Fruit fly (Drosophila melanogaster) whole organism, embryonic: ENCODE results near the gene CG16903.

ENCODE experiments used
- ATbp ChIP-seq: fragments of 200-800 bp; sonication (Bioruptor generic); optimal IDR thresholded peaks from 2 replicates; lab custom pipeline; 2017; ENCODE audit warnings: missing biosample characterization, mild to moderate bottlenecking, missing genetic modification characterization, missing genetic modification reagents
- Antp ChIP-seq: fragments of 200-800 bp; sonication (Bioruptor generic); optimal IDR thresholded peaks from 3 replicates; lab custom pipeline; 2016; ENCODE audit warnings: missing biosample characterization, missing genetic modification characterization
- Bgb ChIP-seq: fragments of 200-800 bp; sonication (Bioruptor generic); IDR thresholded peaks from 2 replicates; pipeline ENCODE4 v1.3.6; 2022; ENCODE audit warnings: missing biosample characterization, missing genetic modification characterization; ENCODE audit not compliant: partially characterized antibody
- CG10274 ChIP-seq: fragments of 200-800 bp; sonication (Bioruptor generic); optimal IDR thresholded peaks from 3 replicates; lab custom pipeline; 2017; ENCODE audit warnings: missing biosample characterization, mild to moderate bottlenecking, missing genetic modification characterization
- CG10565 ChIP-seq: fragments of 200-800 bp; sonication (Bioruptor generic); optimal IDR thresholded peaks from 3 replicates; lab custom pipeline; 2016; ENCODE audit warnings: missing biosample characterization, mild to moderate bottlenecking, missing genetic modification characterization
- CG11085 ChIP-seq: fragments of 200-800 bp; sonication (Bioruptor generic); IDR thresholded peaks from 2 replicates; pipeline ENCODE4 v1.3.6; 2022; ENCODE audit warnings: missing biosample characterization, missing genetic modification characterization
- CG13894 ChIP-seq: fragments of 200-800 bp; sonication (Bioruptor generic); optimal IDR thresholded peaks from 3 replicates; lab custom pipeline; 2018; ENCODE audit warnings: missing biosample characterization, mild to moderate bottlenecking, missing genetic modification characterization, moderate library complexity
- CG14441 ChIP-seq: fragments of 200-800 bp; sonication (Bioruptor generic); IDR thresholded peaks from 2 replicates; pipeline ENCODE4 v1.3.6; 2022; ENCODE audit warnings: missing biosample characterization, missing genetic modification characterization
- CG1602 ChIP-seq: fragments of 200-800 bp; sonication (Bioruptor generic); optimal IDR thresholded peaks from 3 replicates; lab custom pipeline; 2016; ENCODE audit warnings: missing biosample characterization, missing genetic modification characterization
- CG1603 ChIP-seq: fragments of 200-800 bp; sonication (Bioruptor generic); optimal IDR thresholded peaks from 2 replicates; lab custom pipeline; 2019; ENCODE audit warnings: missing biosample characterization, mild to moderate bottlenecking, missing genetic modification characterization, moderate library complexity
- CG1647 ChIP-seq: fragments of 200-800 bp; sonication (Bioruptor generic); optimal IDR thresholded peaks from 3 replicates; lab custom pipeline; 2016; ENCODE audit warnings: missing biosample characterization, missing genetic modification characterization
- CG18011 ChIP-seq: fragments of 200-800 bp; sonication (Bioruptor generic); optimal IDR thresholded peaks from 2 replicates; lab custom pipeline; 2017; ENCODE audit warnings: missing biosample characterization, missing genetic modification characterization, mild to moderate bottlenecking, moderate library complexity, missing genotype
- CG18619 ChIP-seq: fragments of 200-800 bp; sonication (Bioruptor generic); optimal IDR thresholded peaks from 3 replicates; lab custom pipeline; 2017; ENCODE audit warnings: missing biosample characterization, mild to moderate bottlenecking, missing genetic modification characterization
- CG18764 ChIP-seq: fragments of 200-800 bp; sonication (Bioruptor generic); optimal IDR thresholded peaks from 3 replicates; lab custom pipeline; 2016; ENCODE audit warnings: missing biosample characterization, missing genetic modification characterization
- CG30403 ChIP-seq: fragments of 200-800 bp; sonication (Bioruptor generic); optimal IDR thresholded peaks from 3 replicates; lab custom pipeline; 2016; ENCODE audit warnings: missing biosample characterization, missing genetic modification characterization
- CG32772 ChIP-seq: fragments of 200-800 bp; sonication (Bioruptor generic); IDR thresholded peaks from 2 replicates; pipeline ENCODE4 v1.3.6; 2022; ENCODE audit warnings: missing biosample characterization, missing genetic modification characterization
- CG34376 ChIP-seq: fragments of 200-800 bp; sonication (Bioruptor generic); optimal IDR thresholded peaks from 2 replicates; lab custom pipeline; 2018; ENCODE audit warnings: missing biosample characterization, mild to moderate bottlenecking, missing genetic modification characterization
- CG6765 ChIP-seq: fragments of 200-800 bp; sonication (Bioruptor generic); optimal IDR thresholded peaks from 3 replicates; lab custom pipeline; 2017; ENCODE audit warnings: missing biosample characterization, mild to moderate bottlenecking, missing genetic modification characterization
- CG6854 ChIP-seq: fragments of 200-800 bp; sonication (Bioruptor generic); optimal IDR thresholded peaks from 3 replicates; lab custom pipeline; 2017; ENCODE audit warnings: missing biosample characterization, mild to moderate bottlenecking, missing genetic modification characterization
- CG8924 ChIP-seq: fragments of 200-800 bp; optimal IDR thresholded peaks from 3 replicates; lab custom pipeline; 2019; ENCODE audit warnings: missing biosample characterization, mild to moderate bottlenecking, missing genetic modification characterization, moderate library complexity
- CG8944 ChIP-seq: fragments of 200-800 bp; sonication (Bioruptor generic); optimal IDR thresholded peaks from 3 replicates; lab custom pipeline; 2016; ENCODE audit warnings: missing biosample characterization, missing genetic modification characterization
- CG9215 ChIP-seq: fragments of 200-800 bp; sonication (Bioruptor generic); IDR thresholded peaks from 2 replicates; pipeline ENCODE4 v1.3.6; 2022; ENCODE audit warnings: missing biosample characterization, missing genetic modification characterization
- CG9876 ChIP-seq: fragments of 200-800 bp; sonication (Bioruptor generic); optimal IDR thresholded peaks from 2 replicates; lab custom pipeline; 2016; ENCODE audit warnings: missing biosample characterization, missing genetic modification characterization
- Dad ChIP-seq: fragments of 200-800 bp; sonication (Bioruptor generic); optimal IDR thresholded peaks from 3 replicates; lab custom pipeline; 2016; ENCODE audit warnings: missing biosample characterization, missing genetic modification characterization
- Deaf1 ChIP-seq: fragments of 200-800 bp; optimal IDR thresholded peaks from 3 replicates; lab custom pipeline; 2019; ENCODE audit warnings: missing biosample characterization, mild to moderate bottlenecking, missing genetic modification characterization, moderate library complexity
- HLH54F ChIP-seq: fragments of 200-800 bp; sonication (Bioruptor generic); optimal IDR thresholded peaks from 3 replicates; lab custom pipeline; 2016; ENCODE audit warnings: missing biosample characterization, missing genetic modification characterization
- HmgZ ChIP-seq: fragments of 200-800 bp; sonication (Bioruptor generic); optimal IDR thresholded peaks from 2 replicates; lab custom pipeline; 2018; ENCODE audit warnings: missing biosample characterization, mild to moderate bottlenecking, missing genetic modification characterization
- MBD-R2 ChIP-seq: fragments of 200-800 bp; sonication (Bioruptor generic); IDR thresholded peaks from 2 replicates; pipeline ENCODE4 v1.3.6; 2022; ENCODE audit warnings: missing biosample characterization, missing genetic modification characterization
- NC2β ChIP-seq: fragments of 200-800 bp; sonication (Bioruptor generic); optimal IDR thresholded peaks from 2 replicates; lab custom pipeline; 2016; ENCODE audit warnings: missing biosample characterization, missing genetic modification characterization
- Rx ChIP-seq: fragments of 200-800 bp; sonication (Bioruptor generic); IDR thresholded peaks from 2 replicates; pipeline ENCODE4 v1.3.6; 2022; ENCODE audit warnings: missing biosample characterization, missing genetic modification characterization
- Scr ChIP-seq: fragments of 200-800 bp; sonication (Bioruptor generic); IDR thresholded peaks from 2 replicates; pipeline ENCODE4 v1.3.6; 2022; ENCODE audit warnings: missing biosample characterization, missing genetic modification characterization; ENCODE audit not compliant: partially characterized antibody
- Sin3A ChIP-seq: fragments of >200 bp; optimal IDR thresholded peaks from 2 replicates; lab custom pipeline; 2018
- Sry-δ ChIP-seq: fragments of 200-800 bp; sonication (Bioruptor generic); optimal IDR thresholded peaks from 2 replicates; lab custom pipeline; 2016; ENCODE audit warnings: missing biosample characterization, missing genetic modification characterization
- ac ChIP-seq: fragments of 200-800 bp; sonication (Bioruptor generic); optimal IDR thresholded peaks from 3 replicates; lab custom pipeline; 2017; ENCODE audit warnings: missing biosample characterization, mild to moderate bottlenecking, missing genetic modification characterization
- bsh ChIP-seq, 2 experiments: fragments of 200-800 bp; sonication (Bioruptor generic); optimal IDR thresholded peaks; 2 replicates each; lab custom pipeline; 2017 to 2018; ENCODE audit warnings: mild to moderate bottlenecking in 2 of 2, missing biosample characterization in 2 of 2, missing genetic modification characterization in 2 of 2, moderate library complexity in 1 of 2
- cato ChIP-seq: fragments of 200-800 bp; sonication (Bioruptor generic); optimal IDR thresholded peaks from 2 replicates; lab custom pipeline; 2016; ENCODE audit warnings: missing biosample characterization, missing genetic modification characterization, borderline replicate concordance
- cg ChIP-seq: fragments of 200-800 bp; sonication (Bioruptor generic); optimal IDR thresholded peaks from 3 replicates; lab custom pipeline; 2019; ENCODE audit warnings: missing biosample characterization, mild to moderate bottlenecking, missing genetic modification characterization, moderate library complexity
- emc ChIP-seq: fragments of 200-800 bp; sonication (Bioruptor generic); optimal IDR thresholded peaks from 2 replicates; lab custom pipeline; 2016; ENCODE audit warnings: missing biosample characterization, missing genetic modification characterization
- ftz-f1 ChIP-seq: fragments of 200-800 bp; sonication (Bioruptor generic); optimal IDR thresholded peaks from 2 replicates; lab custom pipeline; 2016; ENCODE audit warnings: missing biosample characterization, missing genetic modification characterization
- gsb-n ChIP-seq: fragments of 200-800 bp; sonication (Bioruptor generic); optimal IDR thresholded peaks from 3 replicates; lab custom pipeline; 2018; ENCODE audit warnings: missing biosample characterization, mild to moderate bottlenecking, missing genetic modification characterization
- h ChIP-seq: fragments of >200 bp; optimal IDR thresholded peaks from 2 replicates; lab custom pipeline; 2017
- lab ChIP-seq: fragments of 200-800 bp; sonication (Bioruptor generic); optimal IDR thresholded peaks from 3 replicates; lab custom pipeline; 2017; ENCODE audit warnings: missing biosample characterization, missing genetic modification characterization, mild to moderate bottlenecking, moderate library complexity, missing genetic modification reagents
- peb ChIP-seq: fragments of 200-800 bp; sonication (Bioruptor generic); IDR thresholded peaks from 2 replicates; pipeline ENCODE4 v1.3.6; 2022; ENCODE audit warnings: missing biosample characterization, missing genetic modification characterization
- pnt ChIP-seq: fragments of 200-800 bp; sonication (Bioruptor generic); optimal IDR thresholded peaks from 3 replicates; lab custom pipeline; 2016; ENCODE audit warnings: missing biosample characterization, missing genetic modification characterization
- sens ChIP-seq: fragments of 200-800 bp; sonication (Bioruptor generic); peaks from one replicate; lab custom pipeline; 2016; ENCODE audit warnings: missing biosample characterization, missing genetic modification characterization
- sna ChIP-seq: fragments of 200-800 bp; sonication (Bioruptor generic); IDR thresholded peaks from 2 replicates; pipeline ENCODE4 v1.3.6; 2022; ENCODE audit warnings: missing biosample characterization, missing genetic modification characterization; ENCODE audit not compliant: partially characterized antibody
- sqz ChIP-seq: fragments of 200-800 bp; sonication (Bioruptor generic); optimal IDR thresholded peaks from 3 replicates; lab custom pipeline; 2018; ENCODE audit warnings: missing biosample characterization, mild to moderate bottlenecking, missing genetic modification characterization
- tna ChIP-seq: fragments of 200-800 bp; sonication (Bioruptor generic); IDR thresholded peaks from 2 replicates; pipeline ENCODE4 v1.3.6; 2022; ENCODE audit warnings: missing biosample characterization, missing genetic modification characterization; ENCODE audit not compliant: partially characterized antibody
- twi ChIP-seq: fragments of 200-800 bp; optimal IDR thresholded peaks from 2 replicates; lab custom pipeline; 2019; ENCODE audit warnings: missing biosample characterization, mild to moderate bottlenecking, missing genetic modification characterization, moderate library complexity
- zen2 ChIP-seq: fragments of 200-800 bp; sonication (Bioruptor generic); IDR thresholded peaks from 3 replicates; pipeline ENCODE4 v1.3.6; 2022; ENCODE audit warnings: missing biosample characterization, missing genetic modification characterization; ENCODE audit not compliant: partially characterized antibody

CG16903 gene

DNA sequence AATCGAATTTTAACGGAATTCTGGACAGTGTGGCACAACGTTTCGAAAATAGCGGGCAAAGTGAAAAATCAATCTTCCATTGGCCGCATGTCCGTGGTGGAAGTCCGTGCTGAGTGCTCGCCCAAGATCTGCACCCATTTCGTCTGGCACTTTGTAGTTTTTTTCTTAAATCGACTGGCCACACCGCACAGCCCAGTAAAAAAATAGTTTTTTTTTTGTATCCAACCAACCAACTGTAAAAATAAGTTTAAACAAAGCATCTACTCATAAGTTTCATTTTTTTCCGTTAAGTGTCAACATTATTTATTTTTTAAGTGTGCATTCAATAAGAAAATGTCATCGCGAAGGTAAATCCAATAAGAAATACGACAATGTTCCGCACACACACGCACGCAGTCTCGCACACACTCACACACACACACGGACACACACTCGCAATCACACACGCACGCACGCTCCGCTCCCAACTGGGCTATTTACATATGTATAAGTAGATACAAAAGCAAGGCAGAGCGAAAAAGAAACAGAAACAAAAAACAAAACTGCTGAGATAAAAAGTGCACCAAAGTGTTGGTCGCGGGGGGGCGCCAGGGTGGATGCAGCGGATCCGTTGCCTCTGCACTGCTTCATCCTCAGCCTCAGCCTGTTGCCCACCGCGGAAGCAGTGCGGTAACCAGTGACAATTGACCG, 14.0 kb upstream of the CG16903 start, which contains the start of gene csw (continued):
- TF ChIP-seq sens = peak; percentile 76
- peak; percentile 97 for TF ChIP-seq sqz (GFP tag; lab: Kevin White, UChicago)
- TF ChIP-seq CG18764 (GFP tag; lab: Kevin White, UChicago) = peak; percentile 24
- no peak for TF ChIP-seq cato
- peak; percentile 99 for TF ChIP-seq cg (GFP tag; lab: Kevin White, UChicago)
- peak; percentile 3 for TF ChIP-seq lab (GFP tag; lab: Kevin White, UChicago)
- no peak for TF ChIP-seq CG9876
- TF ChIP-seq sna (GFP tag; lab: Robert Waterston, UW) = no peak
- peak; percentile 19 for TF ChIP-seq CG13894 (tag; lab: Kevin White, UChicago)
- TF ChIP-seq twi (tag; lab: Kevin White, UChicago) = no peak
- no peak for TF ChIP-seq CG1602 (GFP tag; lab: Kevin White, UChicago)
- peak; percentile 63; the same call in 1 of the 2 replicates for TF ChIP-seq Bgb
- TF ChIP-seq Sry-δ (GFP tag; lab: Kevin White, UChicago) = peak; percentile 69
- TF ChIP-seq HLH54F (GFP tag; lab: Kevin White, UChicago) = peak; percentile 49
- no peak for TF ChIP-seq CG6765 (GFP tag; lab: Kevin White, UChicago)
- peak; percentile 86 for TF ChIP-seq CG1603 (tag; lab: Kevin White, UChicago)
- TF ChIP-seq Deaf1 (tag; lab: Kevin White, UChicago) = no peak
- TF ChIP-seq Rx (GFP tag; lab: Robert Waterston, UW) = peak; percentile 37; the same call in 1 of the 2 replicates
- TF ChIP-seq NC2β (GFP tag; lab: Kevin White, UChicago) = peak; percentile 44
- TF ChIP-seq Antp = peak; percentile 60
- peak; percentile 54 for TF ChIP-seq CG8944 (GFP tag; lab: Kevin White, UChicago)
- peak; percentile 69 for TF ChIP-seq MBD-R2
- TF ChIP-seq CG11085 (GFP tag; lab: Robert Waterston, UW) = 0 out of 2 replicates have a peak, but pooled peaks have one; percentile 34
- TF ChIP-seq CG10565 = no peak
- peak; percentile 48 for TF ChIP-seq CG8924 (tag; lab: Kevin White, UChicago)
- peak; percentile 67 for TF ChIP-seq ftz-f1 (GFP tag; lab: Kevin White, UChicago)
- TF ChIP-seq h (lab: Kevin White, UChicago) = no peak
- no peak for TF ChIP-seq CG10274
- TF ChIP-seq CG1647 (GFP tag; lab: Kevin White, UChicago) = peak; percentile 30
- TF ChIP-seq CG18011 = peak; percentile 95
- TF ChIP-seq peb (GFP tag; lab: Robert Waterston, UW) = no peak
- TF ChIP-seq CG34376 (GFP tag; lab: Kevin White, UChicago) = peak; percentile 18
- no peak for TF ChIP-seq Scr (GFP tag; lab: Robert Waterston, UW)
- peak; percentile 29 for TF ChIP-seq emc
- TF ChIP-seq CG32772 = peak; percentile 82
- peak; percentile 26 for TF ChIP-seq Dad (GFP tag; lab: Kevin White, UChicago)
- peak in 1 of 2 experiments; percentile 90 for TF ChIP-seq bsh (GFP tag; optimal IDR thresholded peaks at IDR 0.05; lab: Kevin White, UChicago)
- TF ChIP-seq CG18619 (GFP tag; lab: Kevin White, UChicago) = peak; percentile 29
- TF ChIP-seq Sin3A (lab: Kevin White, UChicago) = peak; percentile 62
- TF ChIP-seq CG14441 = 0 out of 2 replicates have a peak, but pooled peaks have one; percentile 12
- no peak for TF ChIP-seq zen2 (GFP tag; lab: Robert Waterston, UW)
- TF ChIP-seq CG6854 (GFP tag; lab: Kevin White, UChicago) = no peak
- peak; percentile 31 for TF ChIP-seq CG30403
- peak; percentile 16 for TF ChIP-seq gsb-n
- TF ChIP-seq ac (GFP tag; lab: Kevin White, UChicago) = no peak
- TF ChIP-seq CG9215 (GFP tag; lab: Robert Waterston, UW) = no peak; the same call in 1 of the 2 replicates
- no peak for TF ChIP-seq ATbp (GFP tag; lab: Kevin White, UChicago)
- no peak for TF ChIP-seq tna (GFP tag; lab: Robert Waterston, UW)
- peak; percentile 14 for TF ChIP-seq pnt
- peak; percentile 80 for TF ChIP-seq HmgZ (tag; lab: Kevin White, UChicago)
